Worm (Caenorhabditis elegans) whole organism, L4/young adult: ENCODE results near the gene emb-30.

Experiments
- W03F9.2 ChIP-seq: fragments of 150-350 bp; optimal IDR thresholded peaks from 2 replicates; lab custom pipeline; 2014; ENCODE audit warnings: missing biosample characterization, missing genetic modification characterization
- dao-5 ChIP-seq: sonication (generic microtip); optimal IDR thresholded peaks from 2 replicates; lab custom pipeline; 2016; ENCODE audit warnings: missing genotype, missing genetic modification characterization, moderate library complexity, missing compliant biosample characterization
- him-1 ChIP-seq: sonication (generic microtip); optimal IDR thresholded peaks from 2 replicates; lab custom pipeline; 2016; ENCODE audit warnings: missing genotype, missing genetic modification reagents, missing genetic modification characterization, missing compliant biosample characterization

ce11 chrIII:9467857-9468256, 26.6 kb upstream of the emb-30 start, which contains the start of gene tag-342:
- TF ChIP-seq W03F9.2 (tag; lab: Kevin White, UChicago) (no peak), him-1 (tag; lab: Kevin White, UChicago) (no peak), dao-5 (tag; lab: Kevin White, UChicago) (no peak)
